Fruit fly (Drosophila melanogaster) whole organism, embryonic: ENCODE results near the gene CG31459.
A peak's percentile ranks its signal among the peaks of the same experiment; 100 is the strongest.

Source experiments
- B-H2 ChIP-seq: fragments of 200-800 bp; sonication (Bioruptor generic); optimal IDR thresholded peaks from 2 replicates; lab custom pipeline; 2018; ENCODE audit warnings: missing biosample characterization, mild to moderate bottlenecking, missing genetic modification characterization
- BtbVII ChIP-seq: fragments of 200-800 bp; sonication (Bioruptor generic); optimal IDR thresholded peaks from 3 replicates; lab custom pipeline; 2017; ENCODE audit warnings: missing biosample characterization, mild to moderate bottlenecking, missing genetic modification characterization
- C15 ChIP-seq: fragments of 200-800 bp; sonication (Bioruptor generic); IDR thresholded peaks from 3 replicates; pipeline ENCODE4 v1.3.6; 2022; ENCODE audit warnings: missing biosample characterization, missing genetic modification characterization
- CG11456 ChIP-seq: fragments of 200-800 bp; sonication (Bioruptor generic); IDR thresholded peaks from 3 replicates; pipeline ENCODE4 v1.3.6; 2022; ENCODE audit warnings: missing biosample characterization, missing genetic modification characterization
- CG11696 ChIP-seq: fragments of 200-800 bp; sonication (Bioruptor generic); IDR thresholded peaks from 2 replicates; pipeline ENCODE4 v1.3.6; 2022; ENCODE audit warnings: missing biosample characterization, missing genetic modification characterization
- CG12299 ChIP-seq: fragments of 200-800 bp; sonication (Bioruptor generic); optimal IDR thresholded peaks from 2 replicates; lab custom pipeline; 2018; ENCODE audit warnings: missing biosample characterization, mild to moderate bottlenecking, missing genetic modification characterization
- CG13775 ChIP-seq: fragments of 200-800 bp; sonication (Bioruptor generic); optimal IDR thresholded peaks from 3 replicates; lab custom pipeline; 2017; ENCODE audit warnings: missing biosample characterization, mild to moderate bottlenecking, missing genetic modification characterization
- CG14014 ChIP-seq: fragments of 200-800 bp; sonication (Bioruptor generic); IDR thresholded peaks from 2 replicates; pipeline ENCODE4 v1.3.6; 2022; ENCODE audit warnings: missing biosample characterization, missing genetic modification characterization
- CG16779 ChIP-seq: fragments of 200-800 bp; sonication (Bioruptor generic); IDR thresholded peaks from 2 replicates; pipeline ENCODE4 v1.3.6; 2022; ENCODE audit warnings: missing biosample characterization, missing genetic modification characterization
- CG17568 ChIP-seq: fragments of 200-800 bp; sonication (Bioruptor generic); optimal IDR thresholded peaks from 2 replicates; lab custom pipeline; 2018; ENCODE audit warnings: missing biosample characterization, mild to moderate bottlenecking, missing genetic modification characterization, moderate library complexity
- CG17612 ChIP-seq: fragments of 200-800 bp; sonication (Bioruptor generic); IDR thresholded peaks from 2 replicates; pipeline ENCODE4 v1.3.6; 2022; ENCODE audit warnings: missing biosample characterization, missing genetic modification characterization
- CG31365 ChIP-seq: fragments of 200-800 bp; sonication (Bioruptor generic); optimal IDR thresholded peaks from 2 replicates; lab custom pipeline; 2018; ENCODE audit warnings: missing biosample characterization, mild to moderate bottlenecking, missing genetic modification characterization
- CG3281 ChIP-seq: fragments of 200-800 bp; sonication (Bioruptor generic); optimal IDR thresholded peaks from 3 replicates; lab custom pipeline; 2017; ENCODE audit warnings: missing biosample characterization, mild to moderate bottlenecking, missing genetic modification characterization
- CG33557 ChIP-seq: fragments of 200-800 bp; sonication (Bioruptor generic); optimal IDR thresholded peaks from 2 replicates; lab custom pipeline; 2019; ENCODE audit warnings: missing biosample characterization, mild to moderate bottlenecking, missing genetic modification characterization, moderate library complexity
- CG34422 ChIP-seq: fragments of 200-800 bp; sonication (Bioruptor generic); IDR thresholded peaks from 3 replicates; pipeline ENCODE4 v1.3.6; 2022; ENCODE audit warnings: missing biosample characterization, missing genetic modification characterization
- CG4854 ChIP-seq: fragments of 200-800 bp; sonication (Bioruptor generic); optimal IDR thresholded peaks from 2 replicates; lab custom pipeline; 2016; ENCODE audit warnings: missing biosample characterization, missing genetic modification characterization, inconsistent platforms
- CG5245 ChIP-seq: fragments of 200-800 bp; sonication (Bioruptor generic); optimal IDR thresholded peaks from 3 replicates; lab custom pipeline; 2016; ENCODE audit warnings: missing biosample characterization, missing genetic modification characterization
- CG6813 ChIP-seq: fragments of 200-800 bp; sonication (Bioruptor generic); optimal IDR thresholded peaks from 2 replicates; lab custom pipeline; 2017; ENCODE audit warnings: missing biosample characterization, missing genetic modification characterization, mild to moderate bottlenecking, moderate library complexity, missing genetic modification reagents
- CG7357 ChIP-seq: fragments of 200-800 bp; sonication (Bioruptor generic); IDR thresholded peaks from 3 replicates; pipeline ENCODE4 v1.3.6; 2022; ENCODE audit warnings: missing biosample characterization, missing genetic modification characterization
- CG7556 ChIP-seq: fragments of 200-800 bp; sonication (Bioruptor generic); optimal IDR thresholded peaks from 2 replicates; lab custom pipeline; 2017; ENCODE audit warnings: missing biosample characterization, mild to moderate bottlenecking, missing genetic modification characterization
- CG8924 ChIP-seq: fragments of 200-800 bp; optimal IDR thresholded peaks from 3 replicates; lab custom pipeline; 2019; ENCODE audit warnings: missing biosample characterization, mild to moderate bottlenecking, missing genetic modification characterization, moderate library complexity
- CG9437 ChIP-seq: fragments of 200-800 bp; sonication (Bioruptor generic); optimal IDR thresholded peaks from 2 replicates; lab custom pipeline; 2018; ENCODE audit warnings: missing biosample characterization, mild to moderate bottlenecking, missing genetic modification characterization
- CTCF ChIP-seq: fragments of 200-800 bp; sonication (Bioruptor generic); optimal IDR thresholded peaks from 2 replicates; lab custom pipeline; 2017; ENCODE audit warnings: missing biosample characterization, mild to moderate bottlenecking, missing genetic modification characterization, moderate library complexity
- Chrac-16 ChIP-seq: fragments of 200-800 bp; sonication (Bioruptor generic); optimal IDR thresholded peaks from 3 replicates; lab custom pipeline; 2016; ENCODE audit warnings: missing biosample characterization, missing genetic modification characterization
- D19B ChIP-seq: fragments of 200-800 bp; sonication (Bioruptor generic); optimal IDR thresholded peaks from 2 replicates; lab custom pipeline; 2017; ENCODE audit warnings: missing biosample characterization, mild to moderate bottlenecking, missing genetic modification characterization
- Deaf1 ChIP-seq: fragments of 200-800 bp; optimal IDR thresholded peaks from 3 replicates; lab custom pipeline; 2019; ENCODE audit warnings: missing biosample characterization, mild to moderate bottlenecking, missing genetic modification characterization, moderate library complexity
- Mrtf ChIP-seq: fragments of 200-800 bp; sonication (Bioruptor generic); IDR thresholded peaks from 3 replicates; pipeline ENCODE4 v1.3.6; 2022; ENCODE audit warnings: missing biosample characterization, missing genetic modification characterization
- Nf-YC ChIP-seq: fragments of 200-800 bp; optimal IDR thresholded peaks from 3 replicates; lab custom pipeline; 2019; ENCODE audit warnings: missing biosample characterization, mild to moderate bottlenecking, missing genetic modification characterization, moderate library complexity
- NfI ChIP-seq: fragments of 200-800 bp; sonication (Bioruptor generic); optimal IDR thresholded peaks from 3 replicates; lab custom pipeline; 2018; ENCODE audit warnings: missing biosample characterization, mild to moderate bottlenecking, missing genetic modification characterization, moderate library complexity
- Stat92E ChIP-seq, 3 experiments: fragments of >200 bp in 2 of 3; fragments of 200-800 bp in 1 of 3; sonication (Bioruptor generic) in 1 of 3; optimal IDR thresholded peaks; 2 replicates each; lab custom pipeline; 2017 to 2019; ENCODE audit warnings: missing biosample characterization in 3 of 3, missing genetic modification characterization in 3 of 3, mild to moderate bottlenecking in 1 of 3, moderate library complexity in 1 of 3
- Xrp1 ChIP-seq: fragments of 200-800 bp; sonication (Bioruptor generic); IDR thresholded peaks from 2 replicates; pipeline ENCODE4 v1.3.6; 2022; ENCODE audit warnings: missing biosample characterization, missing genetic modification characterization
- ato ChIP-seq: fragments of 200-800 bp; sonication (Bioruptor generic); IDR thresholded peaks from 2 replicates; pipeline ENCODE4 v1.3.6; 2022; ENCODE audit warnings: missing biosample characterization, missing genetic modification characterization; ENCODE audit not compliant: partially characterized antibody
- ci ChIP-seq: fragments of 200-800 bp; sonication (Bioruptor generic); IDR thresholded peaks from 3 replicates; pipeline ENCODE4 v1.3.6; 2022; ENCODE audit warnings: missing biosample characterization, missing genetic modification characterization
- cwo ChIP-seq: fragments of 200-800 bp; sonication (Bioruptor generic); optimal IDR thresholded peaks from 3 replicates; lab custom pipeline; 2017; ENCODE audit warnings: missing biosample characterization, missing genetic modification characterization, mild to moderate bottlenecking, moderate library complexity, missing genetic modification reagents
- dm ChIP-seq: fragments of 200-800 bp; sonication (Bioruptor generic); optimal IDR thresholded peaks from 3 replicates; lab custom pipeline; 2016; ENCODE audit warnings: missing biosample characterization, missing genetic modification characterization
- ewg ChIP-seq: fragments of 200-800 bp; sonication (Bioruptor generic); optimal IDR thresholded peaks from 3 replicates; lab custom pipeline; 2017; ENCODE audit warnings: mild to moderate bottlenecking, missing biosample characterization, missing genetic modification reagents, missing genetic modification characterization
- fu2 ChIP-seq: fragments of 200-800 bp; sonication (Bioruptor generic); optimal IDR thresholded peaks from 2 replicates; lab custom pipeline; 2016; ENCODE audit warnings: missing biosample characterization, missing genetic modification characterization
- inv ChIP-seq: fragments of 200-800 bp; sonication (Bioruptor generic); IDR thresholded peaks from 2 replicates; pipeline ENCODE4 v1.3.6; 2022; ENCODE audit warnings: missing biosample characterization, missing genetic modification characterization; ENCODE audit not compliant: partially characterized antibody
- lmd ChIP-seq: fragments of 200-800 bp; sonication (Bioruptor generic); IDR thresholded peaks from 2 replicates; pipeline ENCODE4 v1.3.6; 2022; ENCODE audit warnings: missing biosample characterization, missing genetic modification characterization
- mld ChIP-seq: fragments of 200-800 bp; sonication (Bioruptor generic); IDR thresholded peaks from 3 replicates; pipeline ENCODE4 v1.3.6; 2022; ENCODE audit warnings: missing biosample characterization, missing genetic modification characterization; ENCODE audit not compliant: partially characterized antibody
- phol ChIP-seq: fragments of 200-800 bp; sonication (Bioruptor generic); optimal IDR thresholded peaks from 3 replicates; lab custom pipeline; 2018; ENCODE audit warnings: missing biosample characterization, mild to moderate bottlenecking, missing genetic modification characterization, moderate library complexity
- sens-2 ChIP-seq: fragments of 200-800 bp; sonication (Bioruptor generic); IDR thresholded peaks from 2 replicates; pipeline ENCODE4 v1.3.6; 2022; ENCODE audit warnings: missing biosample characterization, missing genetic modification characterization
- slou ChIP-seq: fragments of 200-800 bp; sonication (Bioruptor generic); optimal IDR thresholded peaks from 3 replicates; lab custom pipeline; 2016; ENCODE audit warnings: missing biosample characterization, missing genetic modification characterization
- sr ChIP-seq: fragments of 200-800 bp; sonication (Bioruptor generic); IDR thresholded peaks from 3 replicates; pipeline ENCODE4 v1.3.6; 2022; ENCODE audit warnings: missing biosample characterization, missing genetic modification characterization
- stwl ChIP-seq: fragments of 200-800 bp; sonication (Bioruptor generic); optimal IDR thresholded peaks from 3 replicates; lab custom pipeline; 2018; ENCODE audit warnings: missing biosample characterization, mild to moderate bottlenecking, missing genetic modification characterization, moderate library complexity
- tio ChIP-seq: fragments of 200-800 bp; sonication (Bioruptor generic); optimal IDR thresholded peaks from 2 replicates; lab custom pipeline; 2017; ENCODE audit warnings: missing biosample characterization, missing genetic modification characterization, inconsistent platforms
- toy ChIP-seq: fragments of 200-800 bp; sonication (Bioruptor generic); IDR thresholded peaks from 2 replicates; pipeline ENCODE4 v1.3.6; 2022; ENCODE audit warnings: missing biosample characterization, missing genetic modification characterization
- twi ChIP-seq: fragments of 200-800 bp; optimal IDR thresholded peaks from 2 replicates; lab custom pipeline; 2019; ENCODE audit warnings: missing biosample characterization, mild to moderate bottlenecking, missing genetic modification characterization, moderate library complexity
- vvl ChIP-seq: fragments of 200-800 bp; sonication (Bioruptor generic); IDR thresholded peaks from 2 replicates; pipeline ENCODE4 v1.3.6; 2022; ENCODE audit warnings: missing biosample characterization, missing genetic modification characterization
- wek ChIP-seq: fragments of 200-800 bp; sonication (Bioruptor generic); optimal IDR thresholded peaks from 3 replicates; lab custom pipeline; 2018; ENCODE audit warnings: missing biosample characterization, mild to moderate bottlenecking, missing genetic modification characterization, moderate library complexity
- yki ChIP-seq: fragments of >200 bp; optimal IDR thresholded peaks from 3 replicates; lab custom pipeline; 2018

CG31459 gene

dm6 chr3R:19830973-19831372 lies 9.7 kb upstream of the CG31459 start (continued):
- TF ChIP-seq wek (GFP tag; lab: Kevin White, UChicago) (peak; percentile 9), CG13775 (GFP tag; lab: Kevin White, UChicago) (no peak), cwo (GFP tag; lab: Kevin White, UChicago) (peak; percentile 65), CG34422 (GFP tag; lab: Robert Waterston, UW) (peak; percentile 62; the same call in 1 of the 3 replicates), CG4854 (GFP tag; lab: Kevin White, UChicago) (peak; percentile 1), CG12299 (peak; percentile 41), CG11696 (GFP tag; lab: Robert Waterston, UW) (0 out of 2 replicates have a peak, but pooled peaks have one; percentile 37), CG31365 (tag; lab: Kevin White, UChicago) (no peak), CG7556 (GFP tag; lab: Kevin White, UChicago) (peak; percentile 77), CG11456 (GFP tag; lab: Robert Waterston, UW) (no peak), mld (GFP tag; lab: Robert Waterston, UW) (no peak), CG17568 (GFP tag; lab: Kevin White, UChicago) (peak; percentile 35), twi (tag; lab: Kevin White, UChicago) (no peak), Stat92E (GFP tag; optimal IDR thresholded peaks at IDR 0.05; lab: Kevin White, UChicago) (no peak), ato (GFP tag; lab: Robert Waterston, UW) (no peak), CG14014 (GFP tag; lab: Robert Waterston, UW) (peak; percentile 73; the same call in 1 of the 2 replicates), CG7357 (0 out of 3 replicates have a peak, but pooled peaks have one; percentile 33), CG16779 (GFP tag; lab: Robert Waterston, UW) (no peak), CG8924 (tag; lab: Kevin White, UChicago) (peak; percentile 64), lmd (peak; percentile 69), CG9437 (peak; percentile 52), Chrac-16 (peak; percentile 20), Xrp1 (peak; percentile 59), sr (GFP tag; lab: Robert Waterston, UW) (peak; percentile 13; the same call in 1 of the 3 replicates), BtbVII (GFP tag; lab: Kevin White, UChicago) (peak; percentile 37), C15 (GFP tag; lab: Robert Waterston, UW) (no peak), NfI (peak; percentile 34), stwl (tag; lab: Kevin White, UChicago) (no peak), slou (peak; percentile 6), toy (GFP tag; lab: Robert Waterston, UW) (0 out of 2 replicates have a peak, but pooled peaks have one; percentile 7), vvl (GFP tag; lab: Robert Waterston, UW) (peak; percentile 83), CTCF (GFP tag; lab: Kevin White, UChicago) (no peak), ewg (GFP tag; lab: Kevin White, UChicago) (peak; percentile 46), phol (tag; lab: Kevin White, UChicago) (peak; percentile 63), Nf-YC (peak; percentile 8), B-H2 (no peak), CG6813 (peak; percentile 18), CG5245 (GFP tag; lab: Kevin White, UChicago) (peak; percentile 1), inv (GFP tag; lab: Robert Waterston, UW) (no peak), tio (GFP tag; lab: Kevin White, UChicago) (peak; percentile 14), CG3281 (peak; percentile 65), fu2 (no peak), Deaf1 (peak; percentile 38), CG17612 (GFP tag; lab: Robert Waterston, UW) (no peak), dm (GFP tag; lab: Kevin White, UChicago) (no peak), yki (no peak), Mrtf (GFP tag; lab: Robert Waterston, UW) (peak; percentile 70; the same call in 1 of the 3 replicates), sens-2 (GFP tag; lab: Robert Waterston, UW) (no peak), D19B (peak; percentile 2), ci (GFP tag; lab: Robert Waterston, UW) (peak; percentile 53; the same call in 1 of the 3 replicates), CG33557 (GFP tag; lab: Kevin White, UChicago) (no peak)
